Fruit fly (Drosophila melanogaster) whole organism: ENCODE measurements around the gene CG6149.

ENCODE experiments used
- psq ChIP-seq: fragments of >200 bp; optimal IDR thresholded peaks from 2 replicates; lab custom pipeline; 2017
- usp ChIP-seq: fragments of >200 bp; optimal IDR thresholded peaks from 2 replicates; lab custom pipeline; 2017; ENCODE audit warnings: missing biosample characterization, missing genetic modification characterization, mixed read lengths

DNA sequence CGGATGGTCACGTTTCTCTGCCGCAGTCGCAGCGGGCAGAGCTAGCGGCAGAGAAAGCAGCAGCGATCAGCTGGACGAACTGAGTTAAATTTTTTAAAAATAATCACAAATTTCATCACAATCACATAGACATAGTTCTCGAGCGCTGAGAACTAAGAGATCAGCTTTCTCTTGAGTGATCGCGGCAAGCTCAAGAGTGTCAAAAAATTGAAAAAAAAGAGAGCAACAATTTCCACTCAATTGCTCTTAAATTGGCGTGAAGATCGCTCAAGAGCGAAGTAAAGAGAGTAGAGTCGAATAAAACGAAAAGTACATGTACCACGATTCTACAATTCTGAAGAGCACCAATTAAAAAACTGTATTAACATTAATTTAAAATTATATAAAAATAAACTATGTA is 6.9 kb downstream of the CG6149 start:
- TF ChIP-seq usp (GFP tag; lab: Kevin White, UChicago) (no peak), psq (lab: Kevin White, UChicago) (no peak)
